Fruit fly (Drosophila melanogaster): ENCODE measurements around the gene alpha-Est10.

DNA sequence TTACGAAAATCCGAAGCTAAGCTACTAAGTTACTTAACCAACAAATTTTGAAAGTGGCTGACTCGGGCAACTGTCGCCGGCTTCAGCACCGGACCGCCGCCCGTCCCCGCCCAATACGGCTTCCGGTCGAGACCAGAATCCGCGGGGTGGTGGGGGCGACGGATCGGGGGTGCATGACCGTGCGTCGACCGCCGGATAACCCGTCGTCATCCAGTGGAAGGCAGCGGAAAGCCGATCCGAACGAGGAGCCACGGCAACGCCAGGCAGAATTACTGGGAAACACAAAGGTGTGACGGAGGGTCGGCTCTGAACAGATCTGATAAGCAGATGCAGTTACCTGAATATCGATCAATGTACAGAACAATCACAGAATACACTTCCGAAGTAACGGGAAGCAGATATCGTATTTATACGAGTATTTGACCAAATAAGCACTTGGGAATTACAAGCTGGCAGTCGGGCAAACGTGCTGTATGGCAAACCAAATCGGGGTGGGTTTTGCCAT is 19.0 kb downstream of the alpha-Est10 start:
- TF ChIP-seq CG8478 (optimal IDR thresholded peaks at IDR 0.05) = no peak
- TF ChIP-seq CTCF (optimal IDR thresholded peaks at IDR 0.05) = no peak
